Worm (Caenorhabditis elegans) whole organism, L4/young adult: Measurements from ENCODE around the gene srbc-38.

ENCODE experiments used
- W03F9.2 ChIP-seq: fragments of 150-350 bp; optimal IDR thresholded peaks from 2 replicates; lab custom pipeline; 2014; ENCODE audit warnings: missing biosample characterization, missing genetic modification characterization
- dao-5 ChIP-seq: sonication (generic microtip); optimal IDR thresholded peaks from 2 replicates; lab custom pipeline; 2016; ENCODE audit warnings: missing genotype, missing genetic modification characterization, moderate library complexity, missing compliant biosample characterization
- him-1 ChIP-seq: sonication (generic microtip); optimal IDR thresholded peaks from 2 replicates; lab custom pipeline; 2016; ENCODE audit warnings: missing genotype, missing genetic modification reagents, missing genetic modification characterization, missing compliant biosample characterization

ce11 chrV:667459-667858, 39.6 kb upstream of the srbc-38 start, which contains the start of gene nhr-180:
- TF ChIP-seq W03F9.2 (tag; lab: Kevin White, UChicago) (no peak), dao-5 (tag; lab: Kevin White, UChicago) (no peak), him-1 (tag; lab: Kevin White, UChicago) (no peak)
